Worm (Caenorhabditis elegans) whole organism, young adult: ENCODE results near the gene H20E11.1.

ENCODE experiments used
- B0035.1 ChIP-seq: sonication (generic microtip); optimal IDR thresholded peaks from 2 replicates; lab custom pipeline; 2016; ENCODE audit warnings: missing genetic modification characterization, mild to moderate bottlenecking, missing compliant biosample characterization, missing genotype, missing genetic modification reagents
- B0336.3 ChIP-seq: fragments of 200-800 bp; sonication (Bioruptor generic); IDR thresholded peaks from 2 replicates; pipeline ENCODE4 v1.3.6; 2022; ENCODE audit warnings: missing genetic modification characterization, missing compliant biosample characterization
- D2030.7 ChIP-seq: fragments of 200-800 bp; sonication (Bioruptor generic); IDR thresholded peaks from 2 replicates; pipeline ENCODE4 v1.3.6; 2022; ENCODE audit warnings: missing genetic modification reagents, missing genetic modification characterization, missing compliant biosample characterization
- F39B2.1 ChIP-seq: fragments of 200-800 bp; sonication (Bioruptor generic); IDR thresholded peaks from 2 replicates; pipeline ENCODE4 v1.3.6; 2022; ENCODE audit warnings: missing genetic modification reagents, missing genetic modification characterization, missing compliant biosample characterization
- F49E8.2 ChIP-seq: sonication (generic microtip); optimal IDR thresholded peaks from 3 replicates; lab custom pipeline; 2017; ENCODE audit warnings: missing genetic modification characterization, mild to moderate bottlenecking, missing compliant biosample characterization, antibody characterized with exemption, moderate library complexity; ENCODE audit not compliant: insufficient read depth
- F55B11.4 ChIP-seq: sonication (generic microtip); optimal IDR thresholded peaks from 2 replicates; lab custom pipeline; 2016; ENCODE audit warnings: missing compliant biosample characterization, missing genetic modification characterization, borderline replicate concordance; ENCODE audit not compliant: insufficient read depth
- F57A8.1 ChIP-seq: fragments of 200-800 bp; sonication (Bioruptor generic); optimal IDR thresholded peaks from 2 replicates; lab custom pipeline; 2018; ENCODE audit warnings: mild to moderate bottlenecking, missing genetic modification characterization, moderate library complexity, missing compliant biosample characterization
- K12H6.12 ChIP-seq: fragments of 200-800 bp; sonication (Bioruptor generic); optimal IDR thresholded peaks from 2 replicates; lab custom pipeline; 2018; ENCODE audit warnings: mild to moderate bottlenecking, missing genetic modification characterization, missing compliant biosample characterization
- T07F8.4 ChIP-seq: sonication (generic microtip); optimal IDR thresholded peaks from 2 replicates; lab custom pipeline; 2016; ENCODE audit warnings: mild to moderate bottlenecking, missing genetic modification characterization, moderate library complexity, missing compliant biosample characterization
- Y53G8AR.9 ChIP-seq: fragments of 200-800 bp; sonication (Bioruptor generic); conservative IDR thresholded peaks from 2 replicates; pipeline ENCODE4 v1.3.6; 2022; ENCODE audit warnings: missing genetic modification reagents, missing genetic modification characterization, missing compliant biosample characterization
- Y56A3A.18 ChIP-seq: fragments of 200-800 bp; sonication (Bioruptor generic); IDR thresholded peaks from 2 replicates; pipeline ENCODE4 v1.3.6; 2022; ENCODE audit warnings: missing genetic modification reagents, missing genetic modification characterization, missing compliant biosample characterization
- Y67H2A.10 ChIP-seq: fragments of 200-800 bp; sonication (Bioruptor generic); conservative IDR thresholded peaks from 2 replicates; pipeline ENCODE4 v1.3.6; 2022; ENCODE audit warnings: missing genetic modification reagents, missing genetic modification characterization, missing compliant biosample characterization
- Y95B8A.8 ChIP-seq: fragments of 200-800 bp; sonication (Bioruptor generic); IDR thresholded peaks from 2 replicates; pipeline ENCODE4 v1.3.6; 2022; ENCODE audit warnings: missing genetic modification reagents, missing genetic modification characterization, missing compliant biosample characterization
- atf-7 ChIP-seq: sonication (generic microtip); optimal IDR thresholded peaks from 2 replicates; lab custom pipeline; 2017; ENCODE audit warnings: mild to moderate bottlenecking, missing genetic modification characterization, missing compliant biosample characterization
- athp-1 ChIP-seq: sonication (generic microtip); optimal IDR thresholded peaks from 2 replicates; lab custom pipeline; 2017; ENCODE audit warnings: mild to moderate bottlenecking, missing genetic modification characterization, missing compliant biosample characterization
- attf-6 ChIP-seq: fragments of 200-800 bp; sonication (Bioruptor generic); IDR thresholded peaks from 2 replicates; pipeline ENCODE4 v1.3.6; 2022; ENCODE audit warnings: missing genetic modification reagents, missing genetic modification characterization, missing compliant biosample characterization
- cebp-2 ChIP-seq: fragments of 200-800 bp; sonication (Bioruptor generic); IDR thresholded peaks from 2 replicates; pipeline ENCODE4 v1.3.6; 2022; ENCODE audit warnings: missing genetic modification characterization, missing compliant biosample characterization
- ceh-79 ChIP-seq: sonication (generic microtip); optimal IDR thresholded peaks from 2 replicates; lab custom pipeline; 2017; ENCODE audit warnings: mild to moderate bottlenecking, missing genetic modification characterization, missing compliant biosample characterization
- ceh-91 ChIP-seq: fragments of 200-800 bp; sonication (Bioruptor generic); IDR thresholded peaks from 2 replicates; pipeline ENCODE4 v1.3.6; 2022; ENCODE audit warnings: missing genetic modification reagents, missing genetic modification characterization, missing compliant biosample characterization
- chd-7 ChIP-seq: sonication (generic microtip); optimal IDR thresholded peaks from 2 replicates; lab custom pipeline; 2016; ENCODE audit warnings: mild to moderate bottlenecking, missing genetic modification characterization, moderate library complexity, missing compliant biosample characterization
- die-1 ChIP-seq: sonication (generic microtip); optimal IDR thresholded peaks from 2 replicates; lab custom pipeline; 2016; ENCODE audit warnings: missing genotype, mild to moderate bottlenecking, missing genetic modification characterization, missing compliant biosample characterization
- dpl-1 ChIP-seq: fragments of 150-350 bp; optimal IDR thresholded peaks from 2 replicates; lab custom pipeline; 2014; ENCODE audit warnings: missing biosample characterization, missing genetic modification reagents, missing genetic modification characterization
- efl-1 ChIP-seq: fragments of 150-350 bp; optimal IDR thresholded peaks from 2 replicates; lab custom pipeline; 2014; ENCODE audit warnings: missing biosample characterization, missing genetic modification reagents, missing genetic modification characterization
- egl-18 ChIP-seq: fragments of 200-800 bp; sonication (Bioruptor generic); IDR thresholded peaks from 2 replicates; pipeline ENCODE4 v1.3.6; 2022; ENCODE audit warnings: missing genetic modification reagents, missing genetic modification characterization, missing compliant biosample characterization
- gei-17 ChIP-seq: fragments of 200-800 bp; sonication (Bioruptor generic); optimal IDR thresholded peaks from 2 replicates; lab custom pipeline; 2018; ENCODE audit warnings: mild to moderate bottlenecking, missing genetic modification characterization, missing compliant biosample characterization
- hlh-26 ChIP-seq: fragments of 200-800 bp; sonication (Bioruptor generic); conservative IDR thresholded peaks from 2 replicates; pipeline ENCODE4 v1.3.6; 2022; ENCODE audit warnings: missing genetic modification reagents, missing genetic modification characterization, missing compliant biosample characterization
- hmg-1.2 ChIP-seq: fragments of 200-800 bp; sonication (Bioruptor generic); IDR thresholded peaks from 2 replicates; pipeline ENCODE4 v1.3.6; 2022; ENCODE audit warnings: missing genetic modification reagents, missing genetic modification characterization, missing compliant biosample characterization
- hmg-20 ChIP-seq: fragments of 200-800 bp; sonication (Bioruptor generic); IDR thresholded peaks from 2 replicates; pipeline ENCODE4 v1.3.6; 2022; ENCODE audit warnings: missing genetic modification reagents, missing genetic modification characterization, missing compliant biosample characterization
- hsf-1 ChIP-seq: fragments of 200-800 bp; sonication (Bioruptor generic); IDR thresholded peaks from 2 replicates; pipeline ENCODE4 v1.3.6; 2022; ENCODE audit warnings: missing genetic modification reagents, missing genetic modification characterization, missing compliant biosample characterization
- lin-26 ChIP-seq: fragments of 200-800 bp; sonication (Bioruptor generic); IDR thresholded peaks from 2 replicates; pipeline ENCODE4 v1.3.6; 2022; ENCODE audit warnings: missing genetic modification reagents, missing genetic modification characterization, missing compliant biosample characterization
- lin-40 ChIP-seq: sonication (generic microtip); optimal IDR thresholded peaks from 2 replicates; lab custom pipeline; 2016; ENCODE audit warnings: missing genetic modification characterization, mild to moderate bottlenecking, missing compliant biosample characterization, missing genotype, missing genetic modification reagents
- lin-54 ChIP-seq: fragments of 200-800 bp; sonication (Bioruptor generic); optimal IDR thresholded peaks from 2 replicates; lab custom pipeline; 2018; ENCODE audit warnings: mild to moderate bottlenecking, missing genetic modification characterization, missing compliant biosample characterization
- mcd-1 ChIP-seq: fragments of 200-800 bp; sonication (Bioruptor generic); IDR thresholded peaks from 2 replicates; pipeline ENCODE4 v1.3.6; 2022; ENCODE audit warnings: missing genetic modification reagents, missing genetic modification characterization, missing compliant biosample characterization
- mes-4 ChIP-seq: sonication (generic microtip); optimal IDR thresholded peaks from 2 replicates; lab custom pipeline; 2016; ENCODE audit warnings: missing genotype, missing genetic modification characterization, missing compliant biosample characterization
- mxl-1 ChIP-seq: sonication (generic microtip); optimal IDR thresholded peaks from 2 replicates; lab custom pipeline; 2016; ENCODE audit warnings: missing genetic modification characterization, missing compliant biosample characterization
- nfya-2 ChIP-seq: fragments of 200-800 bp; sonication (Bioruptor generic); IDR thresholded peaks from 2 replicates; pipeline ENCODE4 v1.3.6; 2022; ENCODE audit warnings: missing genetic modification reagents, missing genetic modification characterization, missing compliant biosample characterization
- nfyb-1 ChIP-seq: fragments of 200-800 bp; sonication (Bioruptor generic); IDR thresholded peaks from 2 replicates; pipeline ENCODE4 v1.3.6; 2022; ENCODE audit warnings: missing genetic modification reagents, missing genetic modification characterization, missing compliant biosample characterization
- nhr-120 ChIP-seq: fragments of 200-800 bp; sonication (Bioruptor generic); IDR thresholded peaks from 2 replicates; pipeline ENCODE4 v1.3.6; 2022; ENCODE audit warnings: missing genetic modification characterization, missing compliant biosample characterization
- nhr-179 ChIP-seq: sonication (generic microtip); optimal IDR thresholded peaks from 2 replicates; lab custom pipeline; 2016; ENCODE audit warnings: mild to moderate bottlenecking, missing genetic modification characterization, missing compliant biosample characterization
- rec-8 ChIP-seq, 2 experiments: sonication (generic microtip); optimal IDR thresholded peaks; 2 replicates each; lab custom pipeline; 2016; ENCODE audit warnings: mild to moderate bottlenecking in 2 of 2, missing genetic modification characterization in 2 of 2, missing genetic modification reagents in 2 of 2, missing genotype in 2 of 2, missing biosample characterization in 1 of 2, missing compliant biosample characterization in 1 of 2, moderate library complexity in 1 of 2
- sea-2 ChIP-seq: fragments of 200-800 bp; sonication (Bioruptor generic); IDR thresholded peaks from 2 replicates; pipeline ENCODE4 v1.3.6; 2022; ENCODE audit warnings: missing genetic modification characterization, missing compliant biosample characterization
- tbx-9 ChIP-seq: sonication (generic microtip); optimal IDR thresholded peaks from 2 replicates; lab custom pipeline; 2016; ENCODE audit warnings: borderline replicate concordance, missing genetic modification characterization, inconsistent platforms, missing compliant biosample characterization
- unc-130 ChIP-seq: sonication (generic microtip); optimal IDR thresholded peaks from 2 replicates; lab custom pipeline; 2016; ENCODE audit warnings: missing genetic modification reagents, missing genetic modification characterization, missing compliant biosample characterization
- ztf-18 ChIP-seq: sonication (generic microtip); optimal IDR thresholded peaks from 2 replicates; lab custom pipeline; 2016; ENCODE audit warnings: missing genotype, mild to moderate bottlenecking, missing genetic modification characterization, missing compliant biosample characterization
- ztf-25 ChIP-seq: fragments of 200-800 bp; sonication (Bioruptor generic); IDR thresholded peaks from 2 replicates; pipeline ENCODE4 v1.3.6; 2022; ENCODE audit warnings: missing genetic modification reagents, missing genetic modification characterization, missing compliant biosample characterization
- ztf-26 ChIP-seq: sonication (generic microtip); optimal IDR thresholded peaks from 2 replicates; lab custom pipeline; 2017; ENCODE audit warnings: missing genetic modification characterization, missing compliant biosample characterization
- ztf-28 ChIP-seq: fragments of 200-800 bp; sonication (Bioruptor generic); IDR thresholded peaks from 2 replicates; pipeline ENCODE4 v1.3.6; 2022; ENCODE audit warnings: missing genetic modification reagents, missing genetic modification characterization, missing compliant biosample characterization

H20E11.1 gene

ce11 chrIV:6792380-6793309, 37.3 kb upstream of the H20E11.1 start (continued):
- peak; percentile 34 for TF ChIP-seq ztf-26 (tag; lab: Kevin White, UChicago)
- no peak for TF ChIP-seq ceh-91 (GFP tag; lab: Robert Waterston, UW)
- TF ChIP-seq mxl-1: no peak
- TF ChIP-seq tbx-9 (tag; lab: Kevin White, UChicago): no peak
- no peak for TF ChIP-seq dpl-1 (GFP tag; lab: Kevin White, UChicago)
- no peak for TF ChIP-seq sea-2 (GFP tag; lab: Robert Waterston, UW)
- no peak for TF ChIP-seq athp-1 (tag; lab: Kevin White, UChicago)
- no peak for TF ChIP-seq F39B2.1 (GFP tag; lab: Robert Waterston, UW)
- no peak for TF ChIP-seq attf-6 (GFP tag; lab: Robert Waterston, UW)
- TF ChIP-seq lin-54 (GFP tag; lab: Kevin White, UChicago): no peak
- no peak for TF ChIP-seq Y67H2A.10 (GFP tag; lab: Robert Waterston, UW)
- no peak for TF ChIP-seq nhr-120 (GFP tag; lab: Robert Waterston, UW)
- peak; percentile 58 for TF ChIP-seq lin-40 (tag; lab: Kevin White, UChicago)
- TF ChIP-seq gei-17 (GFP tag; lab: Kevin White, UChicago): no peak
- peak; percentile 62 for TF ChIP-seq Y53G8AR.9
- TF ChIP-seq hmg-1.2 (GFP tag; lab: Robert Waterston, UW): peak; percentile 64
- TF ChIP-seq hlh-26 (GFP tag; lab: Robert Waterston, UW): no peak
- no peak for TF ChIP-seq K12H6.12 (tag; lab: Kevin White, UChicago)
- TF ChIP-seq F49E8.2: peak; percentile 76
- no peak for TF ChIP-seq nhr-179 (tag; lab: Kevin White, UChicago)
- TF ChIP-seq F57A8.1 (GFP tag; lab: Kevin White, UChicago): no peak
- peak; percentile 54 for TF ChIP-seq atf-7 (tag; lab: Kevin White, UChicago)
- no peak for TF ChIP-seq nfya-2 (GFP tag; lab: Robert Waterston, UW)
- peak; percentile 58 for TF ChIP-seq nfyb-1 (GFP tag; lab: Robert Waterston, UW)
- peak; percentile 24; the same call in 1 of the 2 replicates for TF ChIP-seq mcd-1 (GFP tag; lab: Robert Waterston, UW)
- no peak for TF ChIP-seq ztf-18 (tag; lab: Kevin White, UChicago)
- TF ChIP-seq D2030.7: no peak
- TF ChIP-seq unc-130: no peak
- 0 out of 2 replicates have a peak, but pooled peaks have one; percentile 34 for TF ChIP-seq hsf-1 (GFP tag; lab: Robert Waterston, UW)
- 0 out of 2 replicates have a peak, but pooled peaks have one; percentile 12 for TF ChIP-seq B0336.3 (GFP tag; lab: Robert Waterston, UW)
- TF ChIP-seq ztf-28 (GFP tag; lab: Robert Waterston, UW): no peak
- TF ChIP-seq chd-7 (tag; lab: Kevin White, UChicago): peak; percentile 60
- TF ChIP-seq rec-8 (tag; optimal IDR thresholded peaks at IDR 0.05; lab: Kevin White, UChicago): no peak
- no peak for TF ChIP-seq egl-18
- no peak for TF ChIP-seq T07F8.4
- peak; percentile 36; the same call in 1 of the 2 replicates for TF ChIP-seq lin-26 (GFP tag; lab: Robert Waterston, UW)
- no peak for TF ChIP-seq die-1 (tag; lab: Kevin White, UChicago)
- peak; percentile 44 for TF ChIP-seq B0035.1
- TF ChIP-seq Y56A3A.18 (GFP tag; lab: Robert Waterston, UW): 0 out of 2 replicates have a peak, but pooled peaks have one; percentile 46
- no peak for TF ChIP-seq efl-1
- no peak for TF ChIP-seq mes-4 (tag; lab: Kevin White, UChicago)
- TF ChIP-seq Y95B8A.8: 0 out of 2 replicates have a peak, but pooled peaks have one; percentile 28
- TF ChIP-seq F55B11.4 (tag; lab: Kevin White, UChicago): no peak
- no peak for TF ChIP-seq hmg-20 (GFP tag; lab: Robert Waterston, UW)
- peak; percentile 53; the same call in 1 of the 2 replicates for TF ChIP-seq cebp-2 (GFP tag; lab: Robert Waterston, UW)
- TF ChIP-seq ceh-79 (tag; lab: Kevin White, UChicago): peak; percentile 50
- no peak for TF ChIP-seq ztf-25 (GFP tag; lab: Robert Waterston, UW)
